Fruit fly (Drosophila melanogaster) whole organism, wandering third instar larva: ENCODE results near the gene hb.

Experiments
- Abd-B ChIP-seq: fragments of >200 bp; optimal IDR thresholded peaks from 2 replicates; lab custom pipeline; 2017; ENCODE audit warnings: missing biosample characterization, missing genetic modification characterization
- CG32264 ChIP-seq: fragments of 200-800 bp; sonication (Bioruptor generic); optimal IDR thresholded peaks from 2 replicates; lab custom pipeline; 2016; ENCODE audit warnings: missing biosample characterization, missing genetic modification characterization
- CG9705 ChIP-seq: fragments of 200-800 bp; sonication (Bioruptor generic); optimal IDR thresholded peaks from 2 replicates; lab custom pipeline; 2018; ENCODE audit warnings: missing biosample characterization, mild to moderate bottlenecking, missing genetic modification characterization
- CrebA ChIP-seq: fragments of 200-800 bp; sonication (Bioruptor generic); optimal IDR thresholded peaks from 2 replicates; lab custom pipeline; 2016; ENCODE audit warnings: missing biosample characterization, mild to moderate bottlenecking, missing genetic modification characterization, borderline replicate concordance
- Dfd ChIP-seq: fragments of >200 bp; optimal IDR thresholded peaks from 2 replicates; lab custom pipeline; 2017; ENCODE audit warnings: missing biosample characterization, missing genetic modification characterization
- Dif ChIP-seq: fragments of 200-275, 200-300 bp; sonication (Bioruptor generic); optimal IDR thresholded peaks from 2 replicates; lab custom pipeline; 2018; ENCODE audit warnings: missing biosample characterization, missing genetic modification characterization; ENCODE audit not compliant: partially characterized antibody
- GATAd ChIP-seq: sonication (Bioruptor generic); optimal IDR thresholded peaks from 2 replicates; lab custom pipeline; 2016; ENCODE audit warnings: missing biosample characterization, missing genetic modification characterization
- HLH106 ChIP-seq: fragments of 200-800 bp; optimal IDR thresholded peaks from 3 replicates; lab custom pipeline; 2019; ENCODE audit warnings: missing biosample characterization, mild to moderate bottlenecking, missing genetic modification characterization, moderate library complexity
- Hnf4 ChIP-seq: fragments of 200-800 bp; sonication (Bioruptor generic); optimal IDR thresholded peaks from 2 replicates; lab custom pipeline; 2016; ENCODE audit warnings: missing biosample characterization, mild to moderate bottlenecking, missing genetic modification characterization
- Hr78 ChIP-seq: fragments of >200 bp; optimal IDR thresholded peaks from 2 replicates; lab custom pipeline; 2017; ENCODE audit warnings: missing biosample characterization, missing genetic modification characterization
- Hr83 ChIP-seq: fragments of 200-300 bp; sonication (Bioruptor generic); optimal IDR thresholded peaks from 2 replicates; lab custom pipeline; 2016; ENCODE audit warnings: missing biosample characterization, mild to moderate bottlenecking, missing genetic modification characterization, moderate library complexity; ENCODE audit not compliant: poor library complexity, severe bottlenecking
- Jra ChIP-seq: sonication (Bioruptor generic); optimal IDR thresholded peaks from 2 replicates; lab custom pipeline; 2016; ENCODE audit warnings: missing biosample characterization, missing genetic modification characterization
- Mio ChIP-seq: sonication (Bioruptor generic); optimal IDR thresholded peaks from 2 replicates; lab custom pipeline; 2016; ENCODE audit warnings: missing biosample characterization, missing genetic modification characterization
- Myc ChIP-seq: fragments of >200 bp; optimal IDR thresholded peaks from 2 replicates; lab custom pipeline; 2017
- N ChIP-seq: fragments of >200 bp; optimal IDR thresholded peaks from 2 replicates; lab custom pipeline; 2018; ENCODE audit warnings: missing biosample characterization, missing external identifiers, missing genetic modification characterization
- Rel ChIP-seq, 2 experiments: fragments of 200-800 bp; sonication (Bioruptor generic) in 1 of 2; optimal IDR thresholded peaks; 2 replicates in 1 of 2; 3 replicates in 1 of 2; lab custom pipeline; 2016 to 2019; ENCODE audit warnings: mild to moderate bottlenecking in 2 of 2, missing biosample characterization in 2 of 2, missing genetic modification characterization in 2 of 2, moderate library complexity in 1 of 2
- Sp1 ChIP-seq: fragments of 200-800 bp; sonication (Bioruptor generic); optimal IDR thresholded peaks from 3 replicates; lab custom pipeline; 2019; ENCODE audit warnings: missing biosample characterization, mild to moderate bottlenecking, missing genetic modification characterization, moderate library complexity
- br ChIP-seq: fragments of 200-800 bp; sonication (Bioruptor generic); optimal IDR thresholded peaks from 2 replicates; lab custom pipeline; 2016; ENCODE audit warnings: missing biosample characterization, missing genetic modification characterization
- brk ChIP-seq: fragments of 200-800 bp; sonication (Bioruptor generic); optimal IDR thresholded peaks from 2 replicates; lab custom pipeline; 2016; ENCODE audit warnings: missing biosample characterization, mild to moderate bottlenecking, missing genetic modification characterization
- dl ChIP-seq, 2 experiments: fragments of 175-275, 200-275 bp in 1 of 2; fragments of 200-275 bp in 1 of 2; sonication (Bioruptor generic); optimal IDR thresholded peaks; lab custom pipeline; 2018; ENCODE audit warnings: mild to moderate bottlenecking in 2 of 2, missing biosample characterization in 2 of 2, missing genetic modification characterization in 2 of 2, moderate library complexity in 2 of 2; ENCODE audit not compliant: partially characterized antibody in 2 of 2, insufficient read depth in 1 of 2
- dsf ChIP-seq: sonication (Bioruptor generic); optimal IDR thresholded peaks from 2 replicates; lab custom pipeline; 2016; ENCODE audit warnings: missing biosample characterization, missing genetic modification characterization, borderline replicate concordance
- ey ChIP-seq: fragments of 200-800 bp; sonication (Bioruptor generic); optimal IDR thresholded peaks from 2 replicates; lab custom pipeline; 2016; ENCODE audit warnings: missing biosample characterization, missing genetic modification characterization
- foxo ChIP-seq, 2 experiments: fragments of 200-800 bp; sonication (Bioruptor generic); optimal IDR thresholded peaks; 2 replicates in 1 of 2; 3 replicates in 1 of 2; lab custom pipeline; 2016 to 2017; ENCODE audit warnings: missing biosample characterization in 2 of 2, missing genetic modification characterization in 2 of 2
- fru ChIP-seq: fragments of 200-800 bp; sonication (Bioruptor generic); optimal IDR thresholded peaks from 3 replicates; lab custom pipeline; 2016; ENCODE audit warnings: missing biosample characterization, mild to moderate bottlenecking, missing genetic modification characterization
- h ChIP-seq: fragments of 200-800 bp; sonication (Bioruptor generic); optimal IDR thresholded peaks from 3 replicates; lab custom pipeline; 2016; ENCODE audit warnings: missing biosample characterization, mild to moderate bottlenecking, missing genetic modification characterization
- jim ChIP-seq: fragments of 175-275, 200-325 bp; sonication (Bioruptor generic); optimal IDR thresholded peaks from 2 replicates; lab custom pipeline; 2016; ENCODE audit warnings: missing biosample characterization, mild to moderate bottlenecking, missing genetic modification characterization
- lola ChIP-seq: fragments of >200 bp; optimal IDR thresholded peaks from 2 replicates; lab custom pipeline; 2017; ENCODE audit warnings: missing biosample characterization, missing genetic modification characterization
- pan ChIP-seq: fragments of >200 bp; optimal IDR thresholded peaks from 2 replicates; lab custom pipeline; 2017
- psq ChIP-seq: fragments of 200-800 bp; sonication (Bioruptor generic); optimal IDR thresholded peaks from 3 replicates; lab custom pipeline; 2017; ENCODE audit warnings: missing biosample characterization, mild to moderate bottlenecking, missing genetic modification characterization, moderate library complexity
- rgr ChIP-seq: fragments of 200-800 bp; sonication (Bioruptor generic); optimal IDR thresholded peaks from 3 replicates; lab custom pipeline; 2016; ENCODE audit warnings: missing biosample characterization, mild to moderate bottlenecking, missing genetic modification characterization
- sage ChIP-seq: fragments of 200-800 bp; sonication (Bioruptor generic); optimal IDR thresholded peaks from 2 replicates; lab custom pipeline; 2016; ENCODE audit warnings: missing biosample characterization, mild to moderate bottlenecking, missing genetic modification characterization
- sv ChIP-seq: fragments of 200-800 bp; sonication (Bioruptor generic); optimal IDR thresholded peaks from 3 replicates; lab custom pipeline; 2016; ENCODE audit warnings: missing biosample characterization, missing genetic modification characterization
- tai ChIP-seq: sonication (Bioruptor generic); optimal IDR thresholded peaks from 2 replicates; lab custom pipeline; 2016; ENCODE audit warnings: missing biosample characterization, missing genetic modification characterization
- usp ChIP-seq: fragments of >200 bp; optimal IDR thresholded peaks from 2 replicates; lab custom pipeline; 2017; ENCODE audit warnings: missing biosample characterization, missing genetic modification characterization
- woc ChIP-seq: sonication (Bioruptor generic); optimal IDR thresholded peaks from 2 replicates; lab custom pipeline; 2016; ENCODE audit warnings: missing biosample characterization, mild to moderate bottlenecking, missing genetic modification characterization

hb gene

DNA sequence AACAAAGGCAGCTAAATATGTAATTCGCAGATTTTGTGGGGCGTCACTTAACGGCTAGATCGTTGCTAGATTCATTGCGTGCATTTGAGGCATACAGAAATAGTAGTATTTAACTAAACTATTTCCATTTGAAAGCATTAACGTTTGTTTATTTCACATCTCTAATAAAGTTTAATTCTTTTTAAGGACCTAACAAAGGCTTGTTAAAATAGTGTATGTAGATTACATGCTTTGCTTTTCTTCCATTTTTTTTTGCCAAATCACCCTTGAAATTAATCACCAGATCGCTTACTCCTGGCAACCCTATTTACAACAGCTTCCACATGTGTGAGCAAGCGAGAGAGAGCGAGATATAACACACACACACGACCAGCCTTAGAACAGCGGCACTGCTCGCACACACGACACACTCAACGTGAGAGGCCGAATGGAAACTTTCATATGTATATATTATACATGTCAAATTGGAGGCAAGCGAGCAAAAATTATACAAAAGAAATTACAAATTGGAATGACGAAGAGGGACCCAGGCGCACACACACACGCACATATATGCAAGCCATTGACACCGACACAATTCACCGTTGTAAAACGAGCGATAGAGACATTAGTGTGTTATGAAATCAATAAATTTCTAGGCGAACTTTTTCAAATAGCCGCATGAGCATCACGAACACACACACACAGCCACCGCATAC is 38.3 kb downstream of the hb start (continued):
- TF ChIP-seq Dfd (no peak), Mio (GFP tag; lab: Kevin White, UChicago) (no peak), h (GFP tag; lab: Kevin White, UChicago) (peak; percentile 74), Dif (GFP tag; lab: Kevin White, UChicago) (no peak), rgr (GFP tag; lab: Kevin White, UChicago) (peak; percentile 60), Hr78 (no peak)

DNA sequence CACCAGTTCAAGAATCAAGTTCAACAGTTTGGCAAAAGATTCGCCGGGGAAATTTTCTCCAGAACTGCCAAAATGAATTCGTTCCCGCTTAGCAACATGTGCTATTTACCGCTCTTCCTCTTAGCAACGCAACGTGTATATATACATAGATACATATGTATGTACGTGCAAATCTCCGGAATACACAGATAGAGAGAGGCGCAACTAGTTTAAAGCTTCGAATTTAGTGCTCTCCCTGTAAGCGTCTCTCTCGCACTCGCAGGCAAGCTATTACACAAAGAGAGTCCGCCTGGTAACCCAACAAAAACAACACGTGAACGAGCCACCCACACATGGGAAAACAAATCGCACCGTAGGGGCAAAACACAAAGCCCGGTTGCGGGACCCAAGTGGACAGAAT is 38.9 kb downstream of the hb start:
- TF ChIP-seq tai (GFP tag; lab: Kevin White, UChicago) (no peak), HLH106 (tag; lab: Kevin White, UChicago) (no peak), Hnf4 (GFP tag; lab: Kevin White, UChicago) (no peak), Mio (GFP tag; lab: Kevin White, UChicago) (no peak), rgr (GFP tag; lab: Kevin White, UChicago) (no peak), CG32264 (no peak), psq (no peak), dsf (no peak), Abd-B (GFP tag; lab: Kevin White, UChicago) (no peak), sage (no peak), fru (GFP tag; lab: Kevin White, UChicago) (no peak), h (GFP tag; lab: Kevin White, UChicago) (no peak), sv (no peak), woc (no peak), Jra (GFP tag; lab: Kevin White, UChicago) (no peak), pan (lab: Kevin White, UChicago) (no peak)

DNA sequence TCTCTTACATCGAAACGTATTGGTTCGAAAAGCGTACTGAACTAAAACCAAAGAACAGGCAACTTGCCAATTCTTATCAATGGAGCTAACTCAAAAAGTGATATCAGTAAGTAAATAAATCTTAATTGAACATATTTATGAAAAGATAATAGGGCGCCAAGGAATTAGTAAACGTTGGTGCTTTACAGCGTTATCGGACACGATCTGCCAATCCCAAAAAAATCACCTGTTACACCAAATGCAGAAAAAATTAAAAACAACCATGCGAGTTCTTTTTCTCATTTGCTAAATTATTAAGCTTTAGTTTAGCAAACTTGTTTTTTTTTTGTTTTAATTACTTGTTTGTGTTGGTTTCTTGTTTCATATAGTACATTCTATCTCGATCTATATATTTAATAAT is 43.0 kb downstream of the hb start, which contains the start of gene CG42489:
CG42489 (minus strand) TSS at position 101 of the 400 bp plus-strand sequence.
- TF ChIP-seq Dfd: no peak
- TF ChIP-seq Myc (lab: Kevin White, UChicago): no peak
- TF ChIP-seq Abd-B (GFP tag; lab: Kevin White, UChicago): no peak
- TF ChIP-seq N (GFP tag; lab: Kevin White, UChicago): no peak
- no peak for TF ChIP-seq usp
- TF ChIP-seq sv: no peak
- TF ChIP-seq CG9705 (GFP tag; lab: Kevin White, UChicago): no peak
- TF ChIP-seq Jra (GFP tag; lab: Kevin White, UChicago): no peak
- no peak for TF ChIP-seq woc
- no peak for TF ChIP-seq ey
- no peak for TF ChIP-seq br (GFP tag; lab: Kevin White, UChicago)
- no peak for TF ChIP-seq Rel (GFP tag; optimal IDR thresholded peaks at IDR 0.05; lab: Kevin White, UChicago)
- no peak for TF ChIP-seq Rel (tag; optimal IDR thresholded peaks at IDR 0.05; lab: Kevin White, UChicago)
- no peak for TF ChIP-seq brk (GFP tag; lab: Kevin White, UChicago)
- TF ChIP-seq tai (GFP tag; lab: Kevin White, UChicago): no peak
- TF ChIP-seq jim (GFP tag; lab: Kevin White, UChicago): no peak
- TF ChIP-seq dl (GFP tag; optimal IDR thresholded peaks at IDR 0.05; lab: Kevin White, UChicago; ENCODE audit: insufficient read depth in 1 of 2, partially characterized antibody in 2 of 2): no peak
- no peak for TF ChIP-seq psq
- no peak for TF ChIP-seq Sp1

DNA sequence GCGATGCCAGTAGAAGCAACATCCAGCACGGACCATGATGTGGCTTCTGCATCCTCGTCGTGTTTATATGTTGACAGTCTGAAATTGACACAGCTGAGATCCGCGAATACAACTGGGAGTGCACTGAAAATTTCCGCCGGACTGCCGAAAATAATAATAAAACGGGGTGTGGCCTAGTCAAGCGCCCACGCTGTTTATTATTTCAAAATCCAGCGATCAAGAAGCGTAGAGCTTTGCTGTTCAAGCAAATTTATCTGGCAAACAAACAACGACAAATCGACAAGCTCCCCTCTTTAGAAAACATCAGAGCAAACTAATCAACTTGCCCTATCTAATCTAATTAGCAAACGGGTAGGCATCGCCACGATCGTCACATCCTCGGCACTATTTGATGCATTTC is 43.6 kb downstream of the hb start:
- TF ChIP-seq br (GFP tag; lab: Kevin White, UChicago): peak; percentile 25
- peak; percentile 55 for TF ChIP-seq h (GFP tag; lab: Kevin White, UChicago)
- TF ChIP-seq foxo (GFP tag; optimal IDR thresholded peaks at IDR 0.05; lab: Kevin White, UChicago): peak in 1 of 2 experiments; percentile 14
- TF ChIP-seq Hr83: peak; percentile 89
- TF ChIP-seq Sp1: no peak

DNA sequence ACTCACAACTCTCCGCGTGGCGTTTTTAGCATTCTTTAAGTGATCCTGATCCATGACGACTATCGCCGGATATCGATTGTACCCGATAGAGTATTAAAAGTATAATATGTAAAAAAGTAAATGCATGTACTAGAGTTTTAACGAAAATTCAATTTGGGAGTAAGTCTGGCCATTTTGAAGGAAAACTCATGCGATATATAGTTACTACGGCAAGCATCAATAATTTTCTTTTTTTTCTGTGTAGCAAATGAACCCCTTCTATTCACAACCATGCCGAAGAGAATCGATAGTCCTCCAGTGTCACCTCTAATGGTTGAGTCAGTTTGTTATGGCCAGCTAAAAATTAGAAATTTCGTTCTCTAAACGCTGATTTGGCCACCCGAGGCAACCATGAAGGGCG is 44.9 kb downstream of the hb start, which contains the start of the genes Sys1 and Dhod:
Sys1 (plus strand) TSS at position 91 of the 400 bp plus-strand sequence.
Dhod (minus strand) TSS at position 186 of the 400 bp plus-strand sequence.
- TF ChIP-seq Sp1 (peak; percentile 57), Hnf4 (GFP tag; lab: Kevin White, UChicago) (peak; percentile 87), sage (peak; percentile 33), CG32264 (peak; percentile 15), pan (lab: Kevin White, UChicago) (no peak), CrebA (GFP tag; lab: Kevin White, UChicago) (no peak), dl (GFP tag; optimal IDR thresholded peaks at IDR 0.05; lab: Kevin White, UChicago; ENCODE audit: insufficient read depth in 1 of 2, partially characterized antibody in 2 of 2) (no peak), brk (GFP tag; lab: Kevin White, UChicago) (peak; percentile 75), dsf (peak; percentile 40), Dif (GFP tag; lab: Kevin White, UChicago) (no peak), N (GFP tag; lab: Kevin White, UChicago) (no peak), CG9705 (GFP tag; lab: Kevin White, UChicago) (peak; percentile 61), Mio (GFP tag; lab: Kevin White, UChicago) (peak; percentile 47), rgr (GFP tag; lab: Kevin White, UChicago) (peak; percentile 88), h (GFP tag; lab: Kevin White, UChicago) (peak; percentile 91), ey (peak; percentile 86), usp (no peak), Abd-B (GFP tag; lab: Kevin White, UChicago) (no peak), Rel (GFP tag; optimal IDR thresholded peaks at IDR 0.05; lab: Kevin White, UChicago) (no peak), Rel (tag; optimal IDR thresholded peaks at IDR 0.05; lab: Kevin White, UChicago) (peak; percentile 7), foxo (GFP tag; optimal IDR thresholded peaks at IDR 0.05; lab: Kevin White, UChicago) (peak in 1 of 2 experiments; percentile 89), woc (peak; percentile 83), tai (GFP tag; lab: Kevin White, UChicago) (no peak), Dfd (no peak), psq (peak; percentile 75), HLH106 (tag; lab: Kevin White, UChicago) (peak; percentile 65), Hr78 (no peak), lola (GFP tag; lab: Kevin White, UChicago) (no peak), Jra (GFP tag; lab: Kevin White, UChicago) (peak; percentile 93), GATAd (GFP tag; lab: Kevin White, UChicago) (peak; percentile 70)
